Worm (Caenorhabditis elegans) whole organism, late embryonic: ENCODE data around the gene R05A10.7.

Experiments used
- ahr-1 ChIP-seq: sonication (generic microtip); optimal IDR thresholded peaks from 2 replicates; lab custom pipeline; 2016; ENCODE audit warnings: missing genetic modification characterization, missing compliant biosample characterization
- ama-1 ChIP-seq: fragments of 150-350 bp; optimal IDR thresholded peaks from 2 replicates; lab custom pipeline; 2014
- ceh-14 ChIP-seq: sonication (generic microtip); optimal IDR thresholded peaks from 2 replicates; lab custom pipeline; 2016; ENCODE audit warnings: missing genotype, missing genetic modification characterization, missing compliant biosample characterization
- ceh-9 ChIP-seq: sonication (generic microtip); optimal IDR thresholded peaks from 2 replicates; lab custom pipeline; 2016; ENCODE audit warnings: mild to moderate bottlenecking, missing genetic modification characterization, inconsistent platforms, missing compliant biosample characterization
- che-1 ChIP-seq: sonication (generic microtip); optimal IDR thresholded peaks from 2 replicates; lab custom pipeline; 2016; ENCODE audit warnings: mild to moderate bottlenecking, missing genetic modification characterization, missing compliant biosample characterization
- elt-2 ChIP-seq: sonication (generic microtip); optimal IDR thresholded peaks from 2 replicates; lab custom pipeline; 2016; ENCODE audit warnings: missing genetic modification reagents, missing genetic modification characterization, missing compliant biosample characterization
- pag-3 ChIP-seq: sonication (generic microtip); optimal IDR thresholded peaks from 2 replicates; lab custom pipeline; 2016; ENCODE audit warnings: missing compliant biosample characterization, missing genetic modification characterization, borderline replicate concordance
- pha-4 ChIP-seq: fragments of 150-350 bp; optimal IDR thresholded peaks from 2 replicates; lab custom pipeline; 2018; ENCODE audit warnings: missing biosample characterization, missing genetic modification reagents, missing genetic modification characterization
- ref-2 ChIP-seq: sonication (generic microtip); optimal IDR thresholded peaks from 2 replicates; lab custom pipeline; 2016; ENCODE audit warnings: missing genetic modification characterization, missing compliant biosample characterization
- tbx-2 ChIP-seq: sonication (generic microtip); optimal IDR thresholded peaks from 2 replicates; lab custom pipeline; 2016; ENCODE audit warnings: missing genetic modification characterization, missing compliant biosample characterization
- zip-5 ChIP-seq: sonication (generic microtip); optimal IDR thresholded peaks from 2 replicates; lab custom pipeline; 2016; ENCODE audit warnings: missing genetic modification characterization, missing compliant biosample characterization

DNA sequence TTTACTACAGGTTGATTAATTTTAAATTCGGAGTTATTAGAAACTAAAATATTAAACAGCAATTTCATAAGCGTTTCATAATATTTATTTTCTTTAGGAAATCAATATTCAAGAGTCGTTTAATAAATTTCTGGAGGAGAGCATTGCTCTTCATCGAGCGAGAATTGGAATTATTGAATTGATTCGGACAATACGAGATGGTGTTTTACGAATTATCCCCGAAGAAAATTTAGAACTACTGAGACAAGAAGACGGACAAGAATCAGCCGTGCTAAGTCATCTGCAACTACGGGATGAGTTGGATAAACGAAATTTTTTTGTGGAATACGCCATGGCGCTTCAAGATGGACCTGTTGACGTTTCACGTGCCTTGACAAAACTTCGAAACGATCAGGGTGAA, 31.6 kb upstream of the R05A10.7 start:
- TF ChIP-seq elt-2 (tag; lab: Kevin White, UChicago), result no peak
- no peak for TF ChIP-seq ceh-9 (tag; lab: Kevin White, UChicago)
- no peak for TF ChIP-seq ceh-14 (tag; lab: Kevin White, UChicago)
- no peak for TF ChIP-seq tbx-2 (tag; lab: Kevin White, UChicago)
- TF ChIP-seq pag-3 (tag; lab: Kevin White, UChicago), result no peak
- no peak for TF ChIP-seq ama-1 (lab: Kevin White, UChicago)
- TF ChIP-seq ref-2 (tag; lab: Kevin White, UChicago), result no peak
- no peak for TF ChIP-seq pha-4 (tag; lab: Kevin White, UChicago)
- TF ChIP-seq ahr-1 (tag; lab: Kevin White, UChicago), result no peak
- no peak for TF ChIP-seq zip-5
- no peak for TF ChIP-seq che-1 (tag; lab: Kevin White, UChicago)
